Fruit fly (Drosophila melanogaster) Kc167 (cell line): ENCODE results near the gene CG9331.

Source experiments
- Myc ChIP-seq: fragments of >200 bp; optimal IDR thresholded peaks from 2 replicates; lab custom pipeline; 2017; ENCODE audit warnings: missing external identifiers
- Sin3A ChIP-seq: fragments of >200 bp; optimal IDR thresholded peaks from 2 replicates; lab custom pipeline; 2018; ENCODE audit warnings: missing external identifiers
- h ChIP-seq: fragments of >200 bp; optimal IDR thresholded peaks from 3 replicates; lab custom pipeline; 2018; ENCODE audit warnings: missing external identifiers
- insv ChIP-seq: fragments of >200 bp; optimal IDR thresholded peaks from 3 replicates; lab custom pipeline; 2018; ENCODE audit warnings: missing external identifiers
- psq ChIP-seq: fragments of >200 bp; optimal IDR thresholded peaks from 2 replicates; lab custom pipeline; 2017; ENCODE audit warnings: missing external identifiers
- ttk ChIP-seq: sonication (Bioruptor generic); optimal IDR thresholded peaks from 2 replicates; lab custom pipeline; 2017; ENCODE audit warnings: missing external identifiers

- no peak for TF ChIP-seq insv
- no peak for TF ChIP-seq Sin3A (lab: Kevin White, UChicago)
- no peak for TF ChIP-seq psq
- TF ChIP-seq ttk (lab: Kevin White, UChicago) = no peak
- no peak for TF ChIP-seq h (lab: Kevin White, UChicago)
- no peak for TF ChIP-seq Myc (lab: Kevin White, UChicago)
Observed at dm6 chr2L:20844381-20844780, 21.8 kb downstream of the CG9331 start.
